Worm (Caenorhabditis elegans): ENCODE data around the gene twk-21.

DNA sequence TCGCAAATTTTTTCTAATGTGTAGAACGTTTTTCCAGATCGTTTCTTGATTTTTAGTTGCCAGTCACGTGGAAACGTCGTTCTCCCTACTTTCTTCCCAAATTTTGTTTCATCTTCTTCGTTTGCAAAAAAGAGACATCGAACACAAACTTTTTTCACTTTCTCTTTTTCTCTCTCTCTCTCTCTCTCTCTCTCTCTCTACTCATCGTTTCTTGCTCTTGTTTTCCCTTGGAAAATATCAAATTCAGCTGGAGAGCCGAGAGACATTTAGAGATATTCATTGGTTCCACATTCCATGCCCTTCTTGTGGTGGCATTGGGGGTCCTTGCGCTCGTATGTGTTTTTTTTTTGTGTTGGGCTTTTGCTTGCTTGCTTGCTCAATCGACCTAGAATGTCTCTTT lies 39.5 kb downstream of the twk-21 start:
- TF ChIP-seq ceh-30 (tag; optimal IDR thresholded peaks at IDR 0.05) (no peak), ceh-45 (GFP tag; IDR thresholded peaks at IDR 0.05) (no peak), ets-4 (tag; optimal IDR thresholded peaks at IDR 0.05) (no peak), pag-3 (tag; optimal IDR thresholded peaks at IDR 0.05; ENCODE audit: borderline replicate concordance) (no peak), fkh-10 (GFP tag; optimal IDR thresholded peaks at IDR 0.05) (no peak), nhr-11 (tag; optimal IDR thresholded peaks at IDR 0.05) (no peak), rnt-1 (tag; optimal IDR thresholded peaks at IDR 0.05) (no peak), pha-4 (tag; optimal IDR thresholded peaks at IDR 0.05) (no peak), zip-5 (tag; optimal IDR thresholded peaks at IDR 0.05) (no peak), elt-4 (tag; optimal IDR thresholded peaks at IDR 0.05) (no peak)
